Worm (Caenorhabditis elegans) whole organism, late embryonic: ENCODE results near the gene F13E9.9.

Experiments
- C08G9.2 ChIP-seq: sonication (generic microtip); optimal IDR thresholded peaks from 2 replicates; lab custom pipeline; 2016; ENCODE audit warnings: mild to moderate bottlenecking, missing genetic modification characterization, moderate library complexity, missing compliant biosample characterization
- T23F11.4 ChIP-seq: fragments of 200-800 bp; sonication (Bioruptor generic); optimal IDR thresholded peaks from 2 replicates; lab custom pipeline; 2018; ENCODE audit warnings: mild to moderate bottlenecking, missing genetic modification characterization, missing compliant biosample characterization
- elt-4 ChIP-seq: sonication (generic microtip); optimal IDR thresholded peaks from 2 replicates; lab custom pipeline; 2016; ENCODE audit warnings: missing genetic modification characterization, missing compliant biosample characterization
- ets-4 ChIP-seq: sonication (generic microtip); optimal IDR thresholded peaks from 2 replicates; lab custom pipeline; 2016; ENCODE audit warnings: missing genetic modification characterization, missing compliant biosample characterization
- eyg-1 ChIP-seq: sonication (generic microtip); optimal IDR thresholded peaks from 2 replicates; lab custom pipeline; 2016; ENCODE audit warnings: missing genotype, missing genetic modification characterization, missing compliant biosample characterization
- fax-1 ChIP-seq: sonication (generic microtip); optimal IDR thresholded peaks from 2 replicates; lab custom pipeline; 2016; ENCODE audit warnings: missing genotype, missing genetic modification characterization, missing compliant biosample characterization
- hlh-6 ChIP-seq: sonication (generic microtip); optimal IDR thresholded peaks from 2 replicates; lab custom pipeline; 2016; ENCODE audit warnings: missing genotype, missing genetic modification characterization, missing compliant biosample characterization
- nfya-1 ChIP-seq: sonication (generic microtip); optimal IDR thresholded peaks from 2 replicates; lab custom pipeline; 2017; ENCODE audit warnings: missing genetic modification characterization, mild to moderate bottlenecking, missing compliant biosample characterization, antibody characterized with exemption, moderate library complexity
- pha-4 ChIP-seq: fragments of 150-350 bp; optimal IDR thresholded peaks from 2 replicates; lab custom pipeline; 2018; ENCODE audit warnings: missing biosample characterization, missing genetic modification reagents, missing genetic modification characterization
- pqm-1 ChIP-seq: sonication (generic microtip); optimal IDR thresholded peaks from 2 replicates; lab custom pipeline; 2016; ENCODE audit warnings: missing genetic modification characterization, missing compliant biosample characterization
- sox-2 ChIP-seq: fragments of 200-800 bp; sonication (Bioruptor generic); IDR thresholded peaks from 2 replicates; pipeline ENCODE4 v1.3.6; 2022; ENCODE audit warnings: missing genetic modification reagents, missing genetic modification characterization, missing compliant biosample characterization
- tbx-2 ChIP-seq: sonication (generic microtip); optimal IDR thresholded peaks from 2 replicates; lab custom pipeline; 2016; ENCODE audit warnings: missing genetic modification characterization, missing compliant biosample characterization
- unc-55 ChIP-seq: sonication (generic microtip); optimal IDR thresholded peaks from 2 replicates; lab custom pipeline; 2017; ENCODE audit warnings: missing biosample characterization, missing genetic modification reagents, missing genetic modification characterization

ce11 chrIV:10919770-10920169 is 20.8 kb upstream of the F13E9.9 start, which contains the start of gene rbr-2:
- TF ChIP-seq hlh-6 (tag; lab: Kevin White, UChicago) (no peak), sox-2 (GFP tag; lab: Robert Waterston, UW) (no peak), C08G9.2 (tag; lab: Kevin White, UChicago) (no peak), unc-55 (no peak), nfya-1 (tag; lab: Kevin White, UChicago) (no peak), pha-4 (no peak), tbx-2 (tag; lab: Kevin White, UChicago) (no peak), fax-1 (tag; lab: Kevin White, UChicago) (no peak), pqm-1 (tag; lab: Kevin White, UChicago) (no peak), ets-4 (tag; lab: Kevin White, UChicago) (no peak), eyg-1 (no peak), T23F11.4 (GFP tag; lab: Kevin White, UChicago) (no peak), elt-4 (no peak)
